Fruit fly (Drosophila melanogaster) whole organism, embryonic: Measurements from ENCODE around the gene CG32281.

Source experiments
- Aef1 ChIP-seq: fragments of 200-800 bp; sonication (Bioruptor generic); IDR thresholded peaks from 3 replicates; pipeline ENCODE4 v1.3.6; 2022; ENCODE audit warnings: missing biosample characterization, missing genetic modification characterization
- Atf6 ChIP-seq: fragments of 200-800 bp; sonication (Bioruptor generic); IDR thresholded peaks from 2 replicates; pipeline ENCODE4 v1.3.6; 2022; ENCODE audit warnings: missing biosample characterization, missing genetic modification characterization
- CG11085 ChIP-seq: fragments of 200-800 bp; sonication (Bioruptor generic); IDR thresholded peaks from 2 replicates; pipeline ENCODE4 v1.3.6; 2022; ENCODE audit warnings: missing biosample characterization, missing genetic modification characterization
- CG11398 ChIP-seq: fragments of 200-800 bp; sonication (Bioruptor generic); optimal IDR thresholded peaks from 2 replicates; lab custom pipeline; 2016; ENCODE audit warnings: missing biosample characterization, missing genetic modification characterization
- CG12744 ChIP-seq: fragments of 200-800 bp; sonication (Bioruptor generic); optimal IDR thresholded peaks from 2 replicates; lab custom pipeline; 2016; ENCODE audit warnings: missing biosample characterization, missing genetic modification characterization
- CG13123 ChIP-seq: fragments of 200-800 bp; sonication (Bioruptor generic); optimal IDR thresholded peaks from 2 replicates; lab custom pipeline; 2016; ENCODE audit warnings: missing biosample characterization, missing genetic modification characterization
- CG13424 ChIP-seq: fragments of 200-800 bp; sonication (Bioruptor generic); optimal IDR thresholded peaks from 2 replicates; lab custom pipeline; 2019; ENCODE audit warnings: missing biosample characterization, mild to moderate bottlenecking, missing genetic modification characterization, moderate library complexity
- CG15601 ChIP-seq: fragments of 200-800 bp; sonication (Bioruptor generic); optimal IDR thresholded peaks from 3 replicates; lab custom pipeline; 2019; ENCODE audit warnings: missing biosample characterization, mild to moderate bottlenecking, missing genetic modification characterization, moderate library complexity
- CG1603 ChIP-seq: fragments of 200-800 bp; sonication (Bioruptor generic); optimal IDR thresholded peaks from 2 replicates; lab custom pipeline; 2019; ENCODE audit warnings: missing biosample characterization, mild to moderate bottlenecking, missing genetic modification characterization, moderate library complexity
- CG17612 ChIP-seq: fragments of 200-800 bp; sonication (Bioruptor generic); IDR thresholded peaks from 2 replicates; pipeline ENCODE4 v1.3.6; 2022; ENCODE audit warnings: missing biosample characterization, missing genetic modification characterization
- CG17829 ChIP-seq: fragments of 200-800 bp; optimal IDR thresholded peaks from 2 replicates; lab custom pipeline; 2019; ENCODE audit warnings: missing biosample characterization, mild to moderate bottlenecking, missing genetic modification characterization, moderate library complexity
- CG17912 ChIP-seq: fragments of 200-800 bp; sonication (Bioruptor generic); optimal IDR thresholded peaks from 2 replicates; lab custom pipeline; 2018; ENCODE audit warnings: missing biosample characterization, mild to moderate bottlenecking, missing genetic modification characterization
- CG2712 ChIP-seq: fragments of 200-800 bp; optimal IDR thresholded peaks from 3 replicates; lab custom pipeline; 2019; ENCODE audit warnings: missing biosample characterization, mild to moderate bottlenecking, missing genetic modification characterization, moderate library complexity
- CG2875 ChIP-seq: fragments of 200-800 bp; sonication (Bioruptor generic); optimal IDR thresholded peaks from 2 replicates; lab custom pipeline; 2017; ENCODE audit warnings: missing biosample characterization, mild to moderate bottlenecking, missing genetic modification characterization, missing genetic modification reagents
- CG32532 ChIP-seq: fragments of 200-800 bp; sonication (Bioruptor generic); IDR thresholded peaks from 2 replicates; pipeline ENCODE4 v1.3.6; 2022; ENCODE audit warnings: missing biosample characterization, missing genetic modification characterization
- CG4360 ChIP-seq: fragments of 200-800 bp; sonication (Bioruptor generic); IDR thresholded peaks from 2 replicates; pipeline ENCODE4 v1.3.6; 2022; ENCODE audit warnings: missing biosample characterization, missing genetic modification characterization
- CG4617 ChIP-seq: fragments of 200-800 bp; sonication (Bioruptor generic); optimal IDR thresholded peaks from 3 replicates; lab custom pipeline; 2016; ENCODE audit warnings: missing biosample characterization, missing genetic modification characterization, borderline replicate concordance
- CG7556 ChIP-seq: fragments of 200-800 bp; sonication (Bioruptor generic); optimal IDR thresholded peaks from 2 replicates; lab custom pipeline; 2017; ENCODE audit warnings: missing biosample characterization, mild to moderate bottlenecking, missing genetic modification characterization
- CG8290 ChIP-seq, 3 experiments: fragments of 200-800 bp; sonication (Bioruptor generic); optimal IDR thresholded peaks; 2 replicates each; lab custom pipeline; 2016 to 2019; ENCODE audit warnings: missing biosample characterization in 3 of 3, missing genetic modification characterization in 3 of 3, mild to moderate bottlenecking in 2 of 3, moderate library complexity in 1 of 3
- CG9215 ChIP-seq: fragments of 200-800 bp; sonication (Bioruptor generic); IDR thresholded peaks from 2 replicates; pipeline ENCODE4 v1.3.6; 2022; ENCODE audit warnings: missing biosample characterization, missing genetic modification characterization
- CG9932 ChIP-seq: fragments of 200-800 bp; sonication (Bioruptor generic); IDR thresholded peaks from 2 replicates; pipeline ENCODE4 v1.3.6; 2022; ENCODE audit warnings: missing biosample characterization, missing genetic modification characterization
- Camta ChIP-seq: fragments of 200-800 bp; sonication (Bioruptor generic); optimal IDR thresholded peaks from 2 replicates; lab custom pipeline; 2016; ENCODE audit warnings: missing biosample characterization, missing genetic modification characterization
- D19B ChIP-seq: fragments of 200-800 bp; sonication (Bioruptor generic); optimal IDR thresholded peaks from 2 replicates; lab custom pipeline; 2017; ENCODE audit warnings: missing biosample characterization, mild to moderate bottlenecking, missing genetic modification characterization
- Dll ChIP-seq: fragments of 200-800 bp; sonication (Bioruptor generic); IDR thresholded peaks from 4 replicates; pipeline ENCODE4 v1.3.6; 2022; ENCODE audit warnings: missing biosample characterization, missing genetic modification characterization; ENCODE audit not compliant: partially characterized antibody
- Drgx ChIP-seq: fragments of 200-800 bp; sonication (Bioruptor generic); IDR thresholded peaks from 2 replicates; pipeline ENCODE4 v1.3.6; 2022; ENCODE audit warnings: missing biosample characterization, missing genetic modification characterization
- MESR4 ChIP-seq: fragments of 200-800 bp; sonication (Bioruptor generic); optimal IDR thresholded peaks from 2 replicates; lab custom pipeline; 2018; ENCODE audit warnings: missing biosample characterization, mild to moderate bottlenecking, missing genetic modification characterization, moderate library complexity
- MTF-1 ChIP-seq: fragments of 200-800 bp; sonication (Bioruptor generic); optimal IDR thresholded peaks from 2 replicates; lab custom pipeline; 2018; ENCODE audit warnings: missing biosample characterization, mild to moderate bottlenecking, missing genetic modification characterization, borderline replicate concordance
- Myb ChIP-seq: fragments of 200-800 bp; sonication (Bioruptor generic); optimal IDR thresholded peaks from 2 replicates; lab custom pipeline; 2016; ENCODE audit warnings: missing biosample characterization, missing genetic modification characterization
- Oli ChIP-seq: fragments of 200-800 bp; sonication (Bioruptor generic); optimal IDR thresholded peaks from 2 replicates; lab custom pipeline; 2018; ENCODE audit warnings: missing biosample characterization, mild to moderate bottlenecking, missing genetic modification characterization, moderate library complexity
- Scr ChIP-seq: fragments of 200-800 bp; sonication (Bioruptor generic); IDR thresholded peaks from 2 replicates; pipeline ENCODE4 v1.3.6; 2022; ENCODE audit warnings: missing biosample characterization, missing genetic modification characterization; ENCODE audit not compliant: partially characterized antibody
- Spps ChIP-seq: fragments of 200-800 bp; sonication (Bioruptor generic); optimal IDR thresholded peaks from 2 replicates; lab custom pipeline; 2018; ENCODE audit warnings: missing biosample characterization, mild to moderate bottlenecking, missing genetic modification characterization
- Sry-β ChIP-seq: fragments of 200-800 bp; sonication (Bioruptor generic); optimal IDR thresholded peaks from 2 replicates; lab custom pipeline; 2018; ENCODE audit warnings: missing biosample characterization, mild to moderate bottlenecking, missing genetic modification characterization, moderate library complexity
- aop ChIP-seq: fragments of 200-800 bp; sonication (Bioruptor generic); IDR thresholded peaks from 2 replicates; pipeline ENCODE4 v1.3.6; 2022; ENCODE audit warnings: missing biosample characterization, missing genetic modification characterization
- cg ChIP-seq: fragments of 200-800 bp; sonication (Bioruptor generic); optimal IDR thresholded peaks from 3 replicates; lab custom pipeline; 2019; ENCODE audit warnings: missing biosample characterization, mild to moderate bottlenecking, missing genetic modification characterization, moderate library complexity
- crol ChIP-seq: fragments of 200-800 bp; sonication (Bioruptor generic); IDR thresholded peaks from 2 replicates; pipeline ENCODE4 v1.3.6; 2022; ENCODE audit warnings: missing biosample characterization, missing genetic modification characterization
- dmrt99B ChIP-seq: fragments of 200-800 bp; sonication (Bioruptor generic); optimal IDR thresholded peaks from 2 replicates; lab custom pipeline; 2018; ENCODE audit warnings: missing biosample characterization, mild to moderate bottlenecking, missing genetic modification characterization, moderate library complexity
- en ChIP-seq: fragments of 200-800 bp; sonication (Bioruptor generic); optimal IDR thresholded peaks from 2 replicates; lab custom pipeline; 2016; ENCODE audit warnings: missing biosample characterization, missing genetic modification characterization
- fd102C ChIP-seq: fragments of 200-800 bp; sonication (Bioruptor generic); optimal IDR thresholded peaks from 2 replicates; lab custom pipeline; 2018; ENCODE audit warnings: missing biosample characterization, mild to moderate bottlenecking, missing genetic modification characterization, moderate library complexity
- fd64A ChIP-seq: fragments of 200-800 bp; sonication (Bioruptor generic); optimal IDR thresholded peaks from 3 replicates; lab custom pipeline; 2018; ENCODE audit warnings: missing biosample characterization, mild to moderate bottlenecking, missing genetic modification characterization
- gem ChIP-seq: fragments of 200-800 bp; sonication (Bioruptor generic); optimal IDR thresholded peaks from 2 replicates; lab custom pipeline; 2019; ENCODE audit warnings: missing biosample characterization, mild to moderate bottlenecking, missing genetic modification characterization, moderate library complexity
- ham ChIP-seq: fragments of 200-800 bp; sonication (Bioruptor generic); IDR thresholded peaks from 2 replicates; pipeline ENCODE4 v1.3.6; 2022; ENCODE audit warnings: missing biosample characterization, missing genetic modification characterization
- hkb ChIP-seq, 2 experiments: fragments of 200-800 bp in 1 of 2; fragments of >200 bp in 1 of 2; sonication (Bioruptor generic) in 1 of 2; IDR thresholded peaks in 1 of 2; optimal IDR thresholded peaks in 1 of 2; 2 replicates each; pipeline versions ENCODE4 v1.3.6 to Lab custom; 2017 to 2022; ENCODE audit warnings: missing biosample characterization in 1 of 2, missing genetic modification characterization in 1 of 2
- lab ChIP-seq: fragments of 200-800 bp; sonication (Bioruptor generic); optimal IDR thresholded peaks from 3 replicates; lab custom pipeline; 2017; ENCODE audit warnings: missing biosample characterization, missing genetic modification characterization, mild to moderate bottlenecking, moderate library complexity, missing genetic modification reagents
- nerfin-1 ChIP-seq: fragments of 200-800 bp; sonication (Bioruptor generic); optimal IDR thresholded peaks from 3 replicates; lab custom pipeline; 2019; ENCODE audit warnings: missing biosample characterization, mild to moderate bottlenecking, missing genetic modification characterization, moderate library complexity
- pros ChIP-seq: fragments of 200-800 bp; sonication (Bioruptor generic); optimal IDR thresholded peaks from 3 replicates; lab custom pipeline; 2019; ENCODE audit warnings: missing biosample characterization, mild to moderate bottlenecking, missing genetic modification characterization, moderate library complexity
- scrt ChIP-seq: fragments of 200-800 bp; sonication (Bioruptor generic); optimal IDR thresholded peaks from 2 replicates; lab custom pipeline; 2018; ENCODE audit warnings: missing biosample characterization, mild to moderate bottlenecking, missing genetic modification characterization, moderate library complexity
- sens ChIP-seq: fragments of 200-800 bp; sonication (Bioruptor generic); peaks from one replicate; lab custom pipeline; 2016; ENCODE audit warnings: missing biosample characterization, missing genetic modification characterization
- sisA ChIP-seq: fragments of 200-800 bp; sonication (Bioruptor generic); IDR thresholded peaks from 2 replicates; pipeline ENCODE4 v1.3.6; 2022; ENCODE audit warnings: missing biosample characterization, missing genetic modification characterization
- z ChIP-seq: fragments of 200-800 bp; sonication (Bioruptor generic); IDR thresholded peaks from 3 replicates; pipeline ENCODE4 v1.3.6; 2022; ENCODE audit warnings: missing biosample characterization, missing genetic modification characterization
- zfh1 ChIP-seq: fragments of 200-800 bp; sonication (Bioruptor generic); IDR thresholded peaks from 3 replicates; pipeline ENCODE4 v1.3.6; 2022; ENCODE audit warnings: missing biosample characterization, missing genetic modification characterization

Gene CG32281

dm6 chr3L:3141411-3141810 is 27.8 kb upstream of the CG32281 start (continued):
- TF ChIP-seq Oli (tag; lab: Kevin White, UChicago) (no peak), sens (GFP tag; lab: Kevin White, UChicago) (peak; percentile 56), Dll (GFP tag; lab: Robert Waterston, UW) (no peak), CG2712 (tag; lab: Kevin White, UChicago) (peak; percentile 34), MESR4 (GFP tag; lab: Kevin White, UChicago) (no peak), Camta (GFP tag; lab: Kevin White, UChicago) (no peak), nerfin-1 (peak; percentile 29), CG2875 (GFP tag; lab: Kevin White, UChicago) (peak; percentile 30), CG13123 (GFP tag; lab: Kevin White, UChicago) (no peak), ham (GFP tag; lab: Robert Waterston, UW) (no peak), crol (peak; percentile 53; the same call in 1 of the 2 replicates), CG15601 (tag; lab: Kevin White, UChicago) (peak; percentile 76), gem (no peak), CG13424 (tag; lab: Kevin White, UChicago) (no peak), MTF-1 (GFP tag; lab: Kevin White, UChicago) (peak; percentile 10), CG17829 (peak; percentile 16), cg (GFP tag; lab: Kevin White, UChicago) (peak; percentile 24), scrt (GFP tag; lab: Kevin White, UChicago) (no peak), fd102C (no peak), CG7556 (GFP tag; lab: Kevin White, UChicago) (no peak), pros (GFP tag; lab: Kevin White, UChicago) (no peak), Aef1 (GFP tag; lab: Robert Waterston, UW) (no peak), Sry-β (GFP tag; lab: Kevin White, UChicago) (peak; percentile 39), D19B (GFP tag; lab: Kevin White, UChicago) (no peak), hkb (optimal IDR thresholded peaks at IDR 0.05; lab: Kevin White, UChicago) (no peak), hkb (GFP tag; IDR thresholded peaks at IDR 0.05; lab: Robert Waterston, UW) (no peak), z (GFP tag; lab: Robert Waterston, UW) (peak; percentile 76), CG9215 (GFP tag; lab: Robert Waterston, UW) (no peak), CG11398 (GFP tag; lab: Kevin White, UChicago) (no peak), Scr (GFP tag; lab: Robert Waterston, UW) (no peak), CG9932 (GFP tag; lab: Robert Waterston, UW) (no peak), dmrt99B (tag; lab: Kevin White, UChicago) (no peak), Atf6 (GFP tag; lab: Robert Waterston, UW) (no peak), CG4617 (GFP tag; lab: Kevin White, UChicago) (no peak), sisA (GFP tag; lab: Robert Waterston, UW) (no peak), Spps (tag; lab: Kevin White, UChicago) (peak; percentile 59), fd64A (GFP tag; lab: Kevin White, UChicago) (peak; percentile 35), Drgx (GFP tag; lab: Robert Waterston, UW) (no peak), CG4360 (GFP tag; lab: Robert Waterston, UW) (no peak), Myb (GFP tag; lab: Kevin White, UChicago) (no peak), CG17912 (no peak), zfh1 (GFP tag; lab: Robert Waterston, UW) (peak; percentile 9; the same call in 1 of the 3 replicates), en (no peak), CG1603 (no peak), CG8290 (GFP tag; optimal IDR thresholded peaks at IDR 0.05; lab: Kevin White, UChicago) (no peak), CG8290 (tag; optimal IDR thresholded peaks at IDR 0.05; lab: Kevin White, UChicago) (peak in 1 of 2 experiments; percentile 38), CG17612 (GFP tag; lab: Robert Waterston, UW) (no peak), aop (GFP tag; lab: Robert Waterston, UW) (no peak), CG12744 (GFP tag; lab: Kevin White, UChicago) (no peak), lab (no peak), CG11085 (GFP tag; lab: Robert Waterston, UW) (no peak), CG32532 (GFP tag; lab: Robert Waterston, UW) (no peak)
